Fruit fly (Drosophila melanogaster) whole organism, prepupa: ENCODE results near the gene DCTN1-p150.

ENCODE experiments used
- CG11902 ChIP-seq: fragments of 200-800 bp; sonication (Bioruptor generic); optimal IDR thresholded peaks from 3 replicates; lab custom pipeline; 2016; ENCODE audit warnings: missing biosample characterization, missing genetic modification characterization
- CG1621 ChIP-seq: fragments of 200-800 bp; sonication (Bioruptor generic); optimal IDR thresholded peaks from 3 replicates; lab custom pipeline; 2018; ENCODE audit warnings: missing biosample characterization, mild to moderate bottlenecking, missing genetic modification characterization
- OdsH ChIP-seq: fragments of 200-800 bp; sonication (Bioruptor generic); optimal IDR thresholded peaks from 3 replicates; lab custom pipeline; 2016; ENCODE audit warnings: missing biosample characterization, missing genetic modification characterization
- Smox ChIP-seq: fragments of 200-800 bp; sonication (Bioruptor generic); optimal IDR thresholded peaks from 3 replicates; lab custom pipeline; 2016; ENCODE audit warnings: missing biosample characterization, missing genetic modification characterization
- Sox14 ChIP-seq: fragments of 200-800 bp; sonication (Bioruptor generic); optimal IDR thresholded peaks from 3 replicates; lab custom pipeline; 2016; ENCODE audit warnings: missing biosample characterization, missing genetic modification characterization
- fd85E ChIP-seq: fragments of 200-800 bp; sonication (Bioruptor generic); optimal IDR thresholded peaks from 3 replicates; lab custom pipeline; 2016; ENCODE audit warnings: missing biosample characterization, missing genetic modification characterization
- net ChIP-seq: fragments of 200-800 bp; sonication (Bioruptor generic); optimal IDR thresholded peaks from 3 replicates; lab custom pipeline; 2016; ENCODE audit warnings: missing biosample characterization, missing genetic modification characterization
- svp ChIP-seq: fragments of 200-800 bp; sonication (Bioruptor generic); peaks from one replicate; lab custom pipeline; 2016; ENCODE audit warnings: missing biosample characterization, missing genetic modification characterization
- vri ChIP-seq: fragments of 200-800 bp; sonication (Bioruptor generic); optimal IDR thresholded peaks from 3 replicates; lab custom pipeline; 2016; ENCODE audit warnings: missing biosample characterization, mild to moderate bottlenecking, missing genetic modification characterization

DNA sequence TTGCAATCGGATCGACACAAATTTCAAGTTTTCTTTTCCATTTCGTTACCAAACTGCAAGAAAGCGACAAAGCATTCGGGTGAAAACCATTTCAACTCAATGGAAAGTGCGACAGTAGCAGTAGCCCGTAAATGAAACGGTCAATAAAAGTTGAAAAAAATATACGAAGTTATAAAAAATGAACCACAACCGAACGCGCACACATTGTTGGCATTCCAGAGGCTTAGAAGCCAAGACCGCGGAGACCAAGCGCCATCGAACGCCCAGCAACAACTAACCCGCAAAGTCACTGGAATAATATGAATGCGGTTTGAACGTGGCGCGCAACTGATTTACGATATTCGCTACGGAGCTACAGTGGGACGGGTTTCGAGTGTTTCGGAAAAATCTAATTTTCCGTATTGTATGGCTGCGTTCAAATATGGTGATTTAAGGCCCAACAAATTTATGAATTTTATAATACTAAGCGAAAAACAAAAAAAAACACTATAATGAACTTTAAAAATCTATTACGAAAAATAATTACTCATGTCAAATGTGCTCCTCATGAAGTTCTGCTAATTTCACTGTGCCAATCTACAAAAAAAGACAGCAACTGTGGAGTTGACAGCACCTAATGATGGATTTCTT lies 7.0 kb upstream of the DCTN1-p150 start:
- TF ChIP-seq net (GFP tag; lab: Kevin White, UChicago) (peak; percentile 54), vri (GFP tag; lab: Kevin White, UChicago) (peak; percentile 20), OdsH (peak; percentile 43), CG11902 (GFP tag; lab: Kevin White, UChicago) (no peak), Sox14 (GFP tag; lab: Kevin White, UChicago) (peak; percentile 44), fd85E (GFP tag; lab: Kevin White, UChicago) (no peak), Smox (GFP tag; lab: Kevin White, UChicago) (peak; percentile 15), CG1621 (no peak), svp (GFP tag; lab: Kevin White, UChicago) (peak; percentile 33)
